Worm (Caenorhabditis elegans) whole organism, young adult: ENCODE data around the gene mrpl-40.
A peak's percentile ranks its signal among the peaks of the same experiment; 100 is the strongest.

Experiments
- B0019.2 ChIP-seq: fragments of 200-800 bp; sonication (Bioruptor generic); conservative IDR thresholded peaks from 2 replicates; pipeline ENCODE4 v1.3.6; 2022; ENCODE audit warnings: missing genetic modification reagents, missing genetic modification characterization, missing compliant biosample characterization
- C06A6.2 ChIP-seq: fragments of 200-800 bp; sonication (Bioruptor generic); conservative IDR thresholded peaks from 2 replicates; pipeline ENCODE4 v1.3.6; 2022; ENCODE audit warnings: missing genetic modification characterization, missing compliant biosample characterization
- C17E4.6 ChIP-seq: fragments of 200-800 bp; sonication (Bioruptor generic); IDR thresholded peaks from 2 replicates; pipeline ENCODE4 v1.3.6; 2022; ENCODE audit warnings: missing genetic modification reagents, missing genetic modification characterization, missing compliant biosample characterization
- F10E7.11 ChIP-seq: sonication (generic microtip); optimal IDR thresholded peaks from 2 replicates; lab custom pipeline; 2017; ENCODE audit warnings: mild to moderate bottlenecking, missing genetic modification characterization, moderate library complexity, missing compliant biosample characterization
- F23B12.7 ChIP-seq: sonication (generic microtip); optimal IDR thresholded peaks from 2 replicates; lab custom pipeline; 2017; ENCODE audit warnings: missing genetic modification characterization, mild to moderate bottlenecking, missing compliant biosample characterization, antibody characterized with exemption, moderate library complexity; ENCODE audit not compliant: insufficient read depth
- F33H1.4 ChIP-seq: fragments of 200-800 bp; sonication (Bioruptor generic); IDR thresholded peaks from 2 replicates; pipeline ENCODE4 v1.3.6; 2022; ENCODE audit warnings: missing genetic modification reagents, missing genetic modification characterization, missing compliant biosample characterization
- F37B4.10 ChIP-seq: fragments of 200-800 bp; sonication (Bioruptor generic); IDR thresholded peaks from 2 replicates; pipeline ENCODE4 v1.3.6; 2022; ENCODE audit warnings: missing genetic modification characterization, missing compliant biosample characterization
- K11D2.4 ChIP-seq: fragments of 200-800 bp; sonication (Bioruptor generic); IDR thresholded peaks from 2 replicates; pipeline ENCODE4 v1.3.6; 2022; ENCODE audit warnings: missing genetic modification reagents, missing genetic modification characterization, missing compliant biosample characterization
- K12H6.12 ChIP-seq: fragments of 200-800 bp; sonication (Bioruptor generic); optimal IDR thresholded peaks from 2 replicates; lab custom pipeline; 2018; ENCODE audit warnings: mild to moderate bottlenecking, missing genetic modification characterization, missing compliant biosample characterization
- Y79H2A.3 ChIP-seq: fragments of 200-800 bp; sonication (Bioruptor generic); conservative IDR thresholded peaks from 2 replicates; pipeline ENCODE4 v1.3.6; 2022; ENCODE audit warnings: missing genetic modification reagents, missing genetic modification characterization, missing compliant biosample characterization
- ama-1 ChIP-seq, 3 experiments: fragments of 150-350 bp in 1 of 3; sonication (generic microtip) in 2 of 3; optimal IDR thresholded peaks; 2 replicates each; lab custom pipeline; 2014 to 2018; ENCODE audit warnings: missing biosample characterization in 2 of 3, missing genetic modification characterization in 2 of 3, missing genetic modification reagents in 2 of 3
- aptf-2 ChIP-seq: fragments of 200-800 bp; sonication (Bioruptor generic); conservative IDR thresholded peaks from 2 replicates; pipeline ENCODE4 v1.3.6; 2022; ENCODE audit warnings: missing genetic modification reagents, missing genetic modification characterization, missing compliant biosample characterization
- aptf-3 ChIP-seq: fragments of 200-800 bp; sonication (Bioruptor generic); IDR thresholded peaks from 2 replicates; pipeline ENCODE4 v1.3.6; 2022; ENCODE audit warnings: missing genetic modification characterization, missing compliant biosample characterization
- attf-3 ChIP-seq: fragments of 200-800 bp; sonication (Bioruptor generic); conservative IDR thresholded peaks from 2 replicates; pipeline ENCODE4 v1.3.6; 2022; ENCODE audit warnings: missing genetic modification reagents, missing genetic modification characterization, missing compliant biosample characterization
- attf-5 ChIP-seq: fragments of 200-800 bp; sonication (Bioruptor generic); optimal IDR thresholded peaks from 2 replicates; lab custom pipeline; 2018; ENCODE audit warnings: mild to moderate bottlenecking, missing genetic modification characterization, missing compliant biosample characterization
- bed-2 ChIP-seq: fragments of 200-800 bp; sonication (Bioruptor generic); IDR thresholded peaks from 2 replicates; pipeline ENCODE4 v1.3.6; 2022; ENCODE audit warnings: missing genetic modification reagents, missing genetic modification characterization, missing compliant biosample characterization
- cebp-2 ChIP-seq: fragments of 200-800 bp; sonication (Bioruptor generic); IDR thresholded peaks from 2 replicates; pipeline ENCODE4 v1.3.6; 2022; ENCODE audit warnings: missing genetic modification characterization, missing compliant biosample characterization
- ceh-40 ChIP-seq: fragments of 200-800 bp; sonication (Bioruptor generic); IDR thresholded peaks from 2 replicates; pipeline ENCODE4 v1.3.6; 2022; ENCODE audit warnings: missing genetic modification characterization, missing compliant biosample characterization
- ceh-91 ChIP-seq: fragments of 200-800 bp; sonication (Bioruptor generic); IDR thresholded peaks from 2 replicates; pipeline ENCODE4 v1.3.6; 2022; ENCODE audit warnings: missing genetic modification reagents, missing genetic modification characterization, missing compliant biosample characterization
- die-1 ChIP-seq: sonication (generic microtip); optimal IDR thresholded peaks from 2 replicates; lab custom pipeline; 2016; ENCODE audit warnings: missing genotype, mild to moderate bottlenecking, missing genetic modification characterization, missing compliant biosample characterization
- dox-1 ChIP-seq: fragments of 200-800 bp; sonication (Bioruptor generic); IDR thresholded peaks from 2 replicates; pipeline ENCODE4 v1.3.6; 2022; ENCODE audit warnings: missing genetic modification reagents, missing genetic modification characterization, missing compliant biosample characterization
- dpl-1 ChIP-seq: fragments of 150-350 bp; optimal IDR thresholded peaks from 2 replicates; lab custom pipeline; 2014; ENCODE audit warnings: missing biosample characterization, missing genetic modification reagents, missing genetic modification characterization
- efl-1 ChIP-seq: fragments of 150-350 bp; optimal IDR thresholded peaks from 2 replicates; lab custom pipeline; 2014; ENCODE audit warnings: missing biosample characterization, missing genetic modification reagents, missing genetic modification characterization
- egl-18 ChIP-seq: fragments of 200-800 bp; sonication (Bioruptor generic); IDR thresholded peaks from 2 replicates; pipeline ENCODE4 v1.3.6; 2022; ENCODE audit warnings: missing genetic modification reagents, missing genetic modification characterization, missing compliant biosample characterization
- egrh-3 ChIP-seq: fragments of 200-800 bp; sonication (Bioruptor generic); IDR thresholded peaks from 2 replicates; pipeline ENCODE4 v1.3.6; 2022; ENCODE audit warnings: missing genetic modification reagents, missing genetic modification characterization, missing compliant biosample characterization
- hrde-1 ChIP-seq: sonication (generic microtip); optimal IDR thresholded peaks from 2 replicates; lab custom pipeline; 2016; ENCODE audit warnings: missing genetic modification characterization, mild to moderate bottlenecking, missing compliant biosample characterization, moderate library complexity, missing genotype, missing genetic modification reagents, borderline replicate concordance
- let-526 ChIP-seq: fragments of 200-800 bp; sonication (Bioruptor generic); IDR thresholded peaks from 2 replicates; pipeline ENCODE4 v1.3.6; 2022; ENCODE audit warnings: missing genetic modification reagents, missing genetic modification characterization, missing compliant biosample characterization
- lin-35 ChIP-seq, 3 experiments: fragments of 150-350 bp in 2 of 3; sonication (generic microtip) in 1 of 3; optimal IDR thresholded peaks; 2 replicates each; lab custom pipeline; 2014 to 2018; ENCODE audit warnings: missing biosample characterization in 3 of 3, missing genetic modification characterization in 3 of 3, missing genetic modification reagents in 3 of 3
- lin-40 ChIP-seq: sonication (generic microtip); optimal IDR thresholded peaks from 2 replicates; lab custom pipeline; 2016; ENCODE audit warnings: missing genetic modification characterization, mild to moderate bottlenecking, missing compliant biosample characterization, missing genotype, missing genetic modification reagents
- lin-54 ChIP-seq: fragments of 200-800 bp; sonication (Bioruptor generic); optimal IDR thresholded peaks from 2 replicates; lab custom pipeline; 2018; ENCODE audit warnings: mild to moderate bottlenecking, missing genetic modification characterization, missing compliant biosample characterization
- lsl-1 ChIP-seq: fragments of 200-800 bp; sonication (Bioruptor generic); optimal IDR thresholded peaks from 2 replicates; lab custom pipeline; 2018; ENCODE audit warnings: mild to moderate bottlenecking, missing genetic modification characterization, moderate library complexity, missing compliant biosample characterization
- madf-8 ChIP-seq: fragments of 200-800 bp; sonication (Bioruptor generic); conservative IDR thresholded peaks from 2 replicates; pipeline ENCODE4 v1.3.6; 2022; ENCODE audit warnings: missing genetic modification reagents, missing genetic modification characterization, missing compliant biosample characterization
- mel-28 ChIP-seq: sonication (generic microtip); optimal IDR thresholded peaks from 2 replicates; lab custom pipeline; 2016; ENCODE audit warnings: borderline replicate concordance, mild to moderate bottlenecking, missing genetic modification characterization, missing compliant biosample characterization
- mes-4 ChIP-seq: sonication (generic microtip); optimal IDR thresholded peaks from 2 replicates; lab custom pipeline; 2016; ENCODE audit warnings: missing genotype, missing genetic modification characterization, missing compliant biosample characterization
- mxl-1 ChIP-seq: sonication (generic microtip); optimal IDR thresholded peaks from 2 replicates; lab custom pipeline; 2016; ENCODE audit warnings: missing genetic modification characterization, missing compliant biosample characterization
- nfya-2 ChIP-seq: fragments of 200-800 bp; sonication (Bioruptor generic); IDR thresholded peaks from 2 replicates; pipeline ENCODE4 v1.3.6; 2022; ENCODE audit warnings: missing genetic modification reagents, missing genetic modification characterization, missing compliant biosample characterization
- nfyb-1 ChIP-seq: fragments of 200-800 bp; sonication (Bioruptor generic); IDR thresholded peaks from 2 replicates; pipeline ENCODE4 v1.3.6; 2022; ENCODE audit warnings: missing genetic modification reagents, missing genetic modification characterization, missing compliant biosample characterization
- rcor-1 ChIP-seq: fragments of 200-800 bp; sonication (Bioruptor generic); IDR thresholded peaks from 2 replicates; pipeline ENCODE4 v1.3.6; 2022; ENCODE audit warnings: missing genetic modification reagents, missing genetic modification characterization, missing compliant biosample characterization
- snpc-1.1 ChIP-seq: sonication (generic microtip); optimal IDR thresholded peaks from 2 replicates; lab custom pipeline; 2017; ENCODE audit warnings: missing genetic modification characterization, mild to moderate bottlenecking, missing compliant biosample characterization, antibody characterized with exemption, moderate library complexity, missing genotype, missing genetic modification reagents; ENCODE audit not compliant: insufficient read depth
- snpc-3.4 ChIP-seq: sonication (generic microtip); optimal IDR thresholded peaks from 2 replicates; lab custom pipeline; 2017; ENCODE audit warnings: missing genetic modification characterization, mild to moderate bottlenecking, missing compliant biosample characterization, antibody characterized with exemption, moderate library complexity, missing genotype, missing genetic modification reagents
- tbp1 ChIP-seq: fragments of 200-800 bp; sonication (Bioruptor generic); optimal IDR thresholded peaks from 2 replicates; lab custom pipeline; 2018; ENCODE audit warnings: mild to moderate bottlenecking, missing genetic modification characterization, missing compliant biosample characterization
- zfh-2 ChIP-seq: fragments of 200-800 bp; sonication (Bioruptor generic); conservative IDR thresholded peaks from 2 replicates; pipeline ENCODE4 v1.3.6; 2022; ENCODE audit warnings: missing genetic modification reagents, missing genetic modification characterization, missing compliant biosample characterization
- ztf-18 ChIP-seq: sonication (generic microtip); optimal IDR thresholded peaks from 2 replicates; lab custom pipeline; 2016; ENCODE audit warnings: missing genotype, mild to moderate bottlenecking, missing genetic modification characterization, missing compliant biosample characterization
- ztf-3 ChIP-seq: fragments of 200-800 bp; sonication (Bioruptor generic); optimal IDR thresholded peaks from 2 replicates; lab custom pipeline; 2018; ENCODE audit warnings: mild to moderate bottlenecking, missing genetic modification characterization, missing compliant biosample characterization

Gene mrpl-40

DNA sequence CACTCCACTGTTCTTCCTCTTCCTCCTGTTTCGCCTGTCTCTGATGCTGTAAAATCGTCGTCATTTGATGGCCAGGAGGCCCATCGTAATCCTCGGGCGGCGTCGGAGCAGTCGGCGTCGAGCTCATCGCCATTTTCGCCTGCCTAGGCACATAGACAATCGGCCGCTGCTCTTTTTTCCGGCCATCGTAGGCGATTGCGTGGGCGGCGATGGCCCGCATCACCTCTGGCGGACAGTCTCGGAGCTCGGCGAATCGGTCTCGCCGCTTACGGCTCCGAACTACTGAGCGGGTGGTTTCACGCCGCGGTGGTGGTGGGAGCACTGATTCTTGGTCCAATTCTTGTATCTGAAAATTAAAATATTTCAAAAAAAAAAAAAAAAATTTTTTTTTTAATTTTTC, 15.3 kb upstream of the mrpl-40 start:
- TF ChIP-seq egrh-3 (GFP tag; lab: Robert Waterston, UW): peak; percentile 70; the same call in 1 of the 2 replicates
- no peak for TF ChIP-seq mes-4
- TF ChIP-seq B0019.2 (GFP tag; lab: Robert Waterston, UW): no peak
- no peak for TF ChIP-seq attf-3 (GFP tag; lab: Robert Waterston, UW)
- TF ChIP-seq efl-1 (GFP tag; lab: Kevin White, UChicago): no peak
- TF ChIP-seq mel-28 (tag; lab: Kevin White, UChicago): no peak
- peak; percentile 84 for TF ChIP-seq zfh-2 (GFP tag; lab: Robert Waterston, UW)

DNA sequence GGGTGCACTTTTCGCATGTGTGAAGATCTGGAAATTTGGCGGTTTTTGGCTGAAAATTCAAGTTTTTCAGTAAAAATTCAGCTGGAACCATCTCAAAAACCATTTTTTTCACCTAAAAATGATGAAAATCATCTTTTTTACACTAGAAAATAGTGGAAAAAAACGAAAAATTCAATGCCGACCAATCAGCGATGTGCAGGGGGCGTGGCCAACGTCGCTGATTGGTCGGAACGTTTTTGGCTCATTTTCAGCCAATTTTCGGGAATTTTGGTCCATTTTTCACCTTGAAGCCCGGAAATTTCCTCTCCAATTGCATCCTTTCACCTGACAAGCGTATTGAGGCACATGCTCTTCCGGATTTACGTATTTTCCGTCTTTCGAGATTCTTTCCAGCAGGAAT, 3.0 kb upstream of the mrpl-40 start:
- TF ChIP-seq nfyb-1 (GFP tag; lab: Robert Waterston, UW) (peak; percentile 76; the same call in 1 of the 2 replicates), ceh-40 (no peak), die-1 (tag; lab: Kevin White, UChicago) (no peak), C06A6.2 (GFP tag; lab: Robert Waterston, UW) (no peak), F10E7.11 (tag; lab: Kevin White, UChicago) (no peak), snpc-1.1 (tag; lab: Kevin White, UChicago) (no peak), let-526 (no peak), nfya-2 (GFP tag; lab: Robert Waterston, UW) (0 out of 2 replicates have a peak, but pooled peaks have one; percentile 77), hrde-1 (tag; lab: Kevin White, UChicago) (no peak)

DNA sequence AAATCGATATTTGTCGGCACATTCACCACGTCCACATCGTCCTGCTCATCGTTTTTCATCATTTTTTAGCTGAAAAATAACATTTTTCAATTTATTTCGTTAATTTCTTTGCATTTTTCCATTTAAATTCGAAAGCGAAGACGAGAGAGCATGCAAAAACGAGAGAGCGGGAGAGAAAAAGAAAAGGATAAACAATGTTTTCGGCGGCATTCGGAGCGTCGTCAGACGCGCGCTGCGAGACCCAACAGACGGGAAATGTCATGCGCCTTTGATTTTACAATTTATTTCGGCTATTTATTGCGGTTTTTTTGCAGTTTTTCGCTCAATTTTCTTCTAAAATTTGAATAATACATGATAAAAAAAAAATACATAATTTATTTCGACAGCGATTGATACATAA, 1.0 kb upstream of the mrpl-40 start, which contains the start of gene attf-3:
Gene attf-3 (minus strand): TSS at position 69 of the 400 bp plus-strand sequence.
- TF ChIP-seq K12H6.12 (tag; lab: Kevin White, UChicago) (peak; percentile 29), attf-5 (GFP tag; lab: Kevin White, UChicago) (peak; percentile 91), ama-1 (optimal IDR thresholded peaks at IDR 0.05; lab: Kevin White, UChicago) (no peak), ama-1 (GFP tag; optimal IDR thresholded peaks at IDR 0.05; lab: Kevin White, UChicago) (no peak), attf-3 (GFP tag; lab: Robert Waterston, UW) (peak; percentile 93), F33H1.4 (GFP tag; lab: Robert Waterston, UW) (peak; percentile 93), lin-40 (tag; lab: Kevin White, UChicago) (no peak), dpl-1 (peak; percentile 61), madf-8 (GFP tag; lab: Robert Waterston, UW) (peak; percentile 56), K11D2.4 (GFP tag; lab: Robert Waterston, UW) (no peak), dox-1 (GFP tag; lab: Robert Waterston, UW) (peak; percentile 89), egl-18 (GFP tag; lab: Robert Waterston, UW) (no peak), F37B4.10 (GFP tag; lab: Robert Waterston, UW) (no peak), rcor-1 (GFP tag; lab: Robert Waterston, UW) (no peak), nfya-2 (GFP tag; lab: Robert Waterston, UW) (no peak), tbp1 (GFP tag; lab: Kevin White, UChicago) (peak; percentile 58), lin-54 (GFP tag; lab: Kevin White, UChicago) (peak; percentile 60), lsl-1 (GFP tag; lab: Kevin White, UChicago) (peak; percentile 86), bed-2 (no peak), mxl-1 (tag; lab: Kevin White, UChicago) (no peak), aptf-3 (no peak), Y79H2A.3 (no peak), snpc-1.1 (tag; lab: Kevin White, UChicago) (peak; percentile 15), F23B12.7 (tag; lab: Kevin White, UChicago) (no peak), ceh-91 (GFP tag; lab: Robert Waterston, UW) (peak; percentile 77), zfh-2 (GFP tag; lab: Robert Waterston, UW) (0 out of 2 replicates have a peak, but pooled peaks have one; percentile 9), C17E4.6 (GFP tag; lab: Robert Waterston, UW) (no peak), ztf-3 (GFP tag; lab: Kevin White, UChicago) (no peak), lin-35 (GFP tag; optimal IDR thresholded peaks at IDR 0.05; lab: Kevin White, UChicago) (peak in 1 of 3 experiments; percentile 36), aptf-2 (GFP tag; lab: Robert Waterston, UW) (no peak), cebp-2 (GFP tag; lab: Robert Waterston, UW) (no peak), snpc-3.4 (tag; lab: Kevin White, UChicago) (peak; percentile 59), ztf-18 (tag; lab: Kevin White, UChicago) (no peak)
